Worm (Caenorhabditis elegans): ENCODE data around the gene heh-1.

heh-1 gene

DNA sequence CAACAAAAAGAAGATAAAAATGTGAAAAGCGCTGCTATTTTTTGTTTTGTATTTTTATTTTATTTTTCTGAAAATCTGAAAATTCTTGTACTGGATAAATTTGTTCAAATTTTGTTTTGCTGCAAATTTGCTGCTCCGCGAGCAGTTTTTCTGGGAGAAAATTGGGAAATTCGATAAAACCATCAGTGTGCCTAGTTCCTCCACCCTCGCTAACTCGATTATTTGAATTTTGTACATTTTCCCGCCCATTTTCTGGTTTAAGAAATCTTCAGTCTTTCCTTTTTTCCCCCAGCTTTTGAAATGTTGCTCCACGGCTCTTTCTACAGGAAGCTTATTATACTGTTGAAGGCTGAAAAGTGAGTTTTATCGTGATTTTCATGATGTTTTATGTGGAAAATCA lies 8.1 kb downstream of the heh-1 start, which contains the start of gene R148.8:
Gene R148.8 (plus strand): TSS at position 301 of the 400 bp plus-strand sequence.
- TF ChIP-seq dve-1 (tag; optimal IDR thresholded peaks at IDR 0.05): no peak
- no peak for TF ChIP-seq ttx-3 (tag; optimal IDR thresholded peaks at IDR 0.05)
- TF ChIP-seq ceh-34 (tag; optimal IDR thresholded peaks at IDR 0.05): no peak
- no peak for TF ChIP-seq ceh-45 (GFP tag; IDR thresholded peaks at IDR 0.05)
- no peak for TF ChIP-seq ceh-30 (tag; optimal IDR thresholded peaks at IDR 0.05)
- no peak for TF ChIP-seq unc-3 (GFP tag; conservative IDR thresholded peaks at IDR 0.05)
- no peak for TF ChIP-seq unc-3 (tag; optimal IDR thresholded peaks at IDR 0.05)
- TF ChIP-seq hlh-13 (GFP tag; optimal IDR thresholded peaks at IDR 0.05): no peak
- no peak for TF ChIP-seq odd-2 (tag; optimal IDR thresholded peaks at IDR 0.05)
- no peak for TF ChIP-seq fax-1 (tag; optimal IDR thresholded peaks at IDR 0.05)
- no peak for TF ChIP-seq ceh-31 (tag; optimal IDR thresholded peaks at IDR 0.05)
- no peak for TF ChIP-seq zip-5 (tag; optimal IDR thresholded peaks at IDR 0.05)
- TF ChIP-seq npax-4 (tag; optimal IDR thresholded peaks at IDR 0.05): no peak
- no peak for TF ChIP-seq T23F11.4 (GFP tag; optimal IDR thresholded peaks at IDR 0.05)
- TF ChIP-seq pax-1 (tag; optimal IDR thresholded peaks at IDR 0.05): no peak
- TF ChIP-seq ztf-16 (tag; optimal IDR thresholded peaks at IDR 0.05): no peak
- TF ChIP-seq F13H6.1 (tag; optimal IDR thresholded peaks at IDR 0.05): no peak
- no peak for TF ChIP-seq mec-3 (tag; optimal IDR thresholded peaks at IDR 0.05; ENCODE audit: borderline replicate concordance)
- TF ChIP-seq lim-6 (tag; optimal IDR thresholded peaks at IDR 0.05): no peak
- TF ChIP-seq che-1 (tag; optimal IDR thresholded peaks at IDR 0.05): no peak

DNA sequence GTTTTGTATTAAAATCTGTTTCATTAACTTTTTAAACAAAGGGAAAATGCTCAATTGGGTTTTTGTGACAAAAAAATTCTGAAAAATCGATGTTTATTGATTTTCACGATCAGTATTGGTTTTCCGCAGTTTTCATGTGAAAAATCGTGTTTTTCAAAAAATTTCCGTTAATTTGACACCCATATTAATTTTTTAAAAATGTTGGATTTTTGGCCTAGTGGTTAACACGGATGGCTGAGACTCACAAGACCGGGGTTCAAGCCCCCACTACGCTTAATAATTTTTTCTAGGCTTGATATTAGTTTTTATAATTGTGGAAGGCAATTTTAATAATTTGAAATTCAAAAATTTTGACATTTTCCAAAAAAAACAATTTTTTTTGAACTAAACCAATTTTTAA lies 8.7 kb downstream of the heh-1 start:
- TF ChIP-seq npax-4 (tag; optimal IDR thresholded peaks at IDR 0.05) (no peak), hlh-13 (GFP tag; optimal IDR thresholded peaks at IDR 0.05) (no peak), Y22D7AL.16 (tag; optimal IDR thresholded peaks at IDR 0.05) (no peak), ceh-30 (tag; optimal IDR thresholded peaks at IDR 0.05) (no peak), F13H6.1 (tag; optimal IDR thresholded peaks at IDR 0.05) (no peak), ttx-3 (tag; optimal IDR thresholded peaks at IDR 0.05) (no peak), lin-11 (tag; optimal IDR thresholded peaks at IDR 0.05) (no peak), pax-1 (tag; optimal IDR thresholded peaks at IDR 0.05) (no peak), unc-42 (tag; optimal IDR thresholded peaks at IDR 0.05) (no peak), sox-4 (tag; optimal IDR thresholded peaks at IDR 0.05) (no peak), gmeb-2 (tag; optimal IDR thresholded peaks at IDR 0.05) (no peak), ceh-48 (tag; optimal IDR thresholded peaks at IDR 0.05) (no peak), ceh-31 (tag; optimal IDR thresholded peaks at IDR 0.05) (no peak)

DNA sequence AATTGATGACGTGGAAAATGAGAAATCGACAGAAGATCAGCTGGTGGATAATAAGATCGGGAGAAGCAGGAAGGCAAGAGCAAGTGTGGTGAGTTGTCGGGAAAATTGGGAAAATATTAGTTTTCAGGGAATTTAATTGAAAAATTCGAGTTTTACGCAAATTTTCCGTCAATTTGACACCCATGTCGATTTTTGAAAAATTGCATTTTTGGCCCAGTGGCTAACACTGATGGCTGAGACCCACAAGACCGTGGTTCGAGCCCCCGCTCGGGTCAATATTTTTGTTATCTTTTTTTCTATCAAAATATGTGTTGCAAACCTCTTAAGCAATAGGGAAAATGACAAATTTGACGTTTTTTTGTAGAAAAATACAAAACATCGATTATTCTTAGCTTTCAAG lies 10.8 kb downstream of the heh-1 start:
- TF ChIP-seq ref-2 (tag; optimal IDR thresholded peaks at IDR 0.05): no peak
- TF ChIP-seq ceh-2 (tag; optimal IDR thresholded peaks at IDR 0.05): no peak
- TF ChIP-seq pha-2 (tag; optimal IDR thresholded peaks at IDR 0.05): no peak
- no peak for TF ChIP-seq ceh-45 (GFP tag; IDR thresholded peaks at IDR 0.05)
- no peak for TF ChIP-seq nhr-11 (tag; optimal IDR thresholded peaks at IDR 0.05)
- TF ChIP-seq ceh-22 (tag; optimal IDR thresholded peaks at IDR 0.05): no peak
- TF ChIP-seq hlh-30 (tag; optimal IDR thresholded peaks at IDR 0.05; ENCODE audit: insufficient read depth): no peak
- no peak for TF ChIP-seq ceh-18 (tag; optimal IDR thresholded peaks at IDR 0.05)
- no peak for TF ChIP-seq dve-1 (tag; optimal IDR thresholded peaks at IDR 0.05)
- TF ChIP-seq tbx-2 (tag; optimal IDR thresholded peaks at IDR 0.05): no peak
- no peak for TF ChIP-seq unc-3 (GFP tag; conservative IDR thresholded peaks at IDR 0.05)
- no peak for TF ChIP-seq unc-3 (tag; optimal IDR thresholded peaks at IDR 0.05)
- TF ChIP-seq ttx-3 (tag; optimal IDR thresholded peaks at IDR 0.05): no peak
- no peak for TF ChIP-seq mec-3 (tag; optimal IDR thresholded peaks at IDR 0.05; ENCODE audit: borderline replicate concordance)
- TF ChIP-seq lim-6 (tag; optimal IDR thresholded peaks at IDR 0.05): no peak
- TF ChIP-seq zip-5 (tag; optimal IDR thresholded peaks at IDR 0.05): no peak
- no peak for TF ChIP-seq C38D4.7 (GFP tag; optimal IDR thresholded peaks at IDR 0.05)

DNA sequence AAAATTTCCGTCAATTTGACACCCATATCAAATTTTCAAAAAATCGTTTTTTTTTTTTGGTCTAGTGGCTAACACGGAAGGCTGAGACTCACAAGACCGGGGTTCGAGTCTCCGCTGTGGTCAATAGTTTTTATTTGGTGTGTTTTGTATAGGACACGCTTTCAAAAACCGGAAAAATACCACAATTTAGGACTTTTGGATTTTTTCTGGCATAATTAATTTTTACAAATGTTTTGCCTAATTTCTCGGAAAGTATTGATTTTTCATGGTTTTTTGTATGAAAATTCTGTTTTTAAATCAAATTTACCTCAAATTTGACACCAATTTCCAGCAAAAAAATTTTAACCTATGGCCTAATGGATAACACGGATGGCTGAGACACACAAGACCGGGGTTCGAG lies 13.3 kb downstream of the heh-1 start, which contains the start of gene mks-1:
Gene mks-1 (plus strand): TSS at position 301 of the 400 bp plus-strand sequence.
- no peak for TF ChIP-seq T23F11.4 (GFP tag; optimal IDR thresholded peaks at IDR 0.05)
- no peak for TF ChIP-seq tbx-7 (tag; optimal IDR thresholded peaks at IDR 0.05)
- TF ChIP-seq odd-2 (tag; optimal IDR thresholded peaks at IDR 0.05): no peak
- no peak for TF ChIP-seq nhr-232 (tag; optimal IDR thresholded peaks at IDR 0.05)
- TF ChIP-seq hlh-6 (tag; optimal IDR thresholded peaks at IDR 0.05): no peak
- no peak for TF ChIP-seq unc-55 (GFP tag; optimal IDR thresholded peaks at IDR 0.05)
- no peak for TF ChIP-seq pqm-1 (tag; optimal IDR thresholded peaks at IDR 0.05)

Measured in whole organism, late embryonic.